Fruit fly (Drosophila melanogaster) S2 (cell line): Measurements from ENCODE around the gene CG16986.

ENCODE experiments used
- CG8478 ChIP-seq: fragments of >200 bp; optimal IDR thresholded peaks from 2 replicates; lab custom pipeline; 2018
- CTCF ChIP-seq, 2 experiments: fragments of >200 bp; optimal IDR thresholded peaks; 2 replicates each; lab custom pipeline; 2018

dm6 chr3L:2634929-2635799 lies 35.0 kb downstream of the CG16986 start:
- TF ChIP-seq CG8478 (lab: Kevin White, UChicago) (no peak), CTCF (optimal IDR thresholded peaks at IDR 0.05; lab: Kevin White, UChicago) (no peak)
